Fruit fly (Drosophila melanogaster): ENCODE data around the gene ND-42.

The ND-42 gene

dm6 chr3R:22023041-22023626 lies 4.4 kb upstream of the ND-42 start, which contains the start of the genes Mitofilin and mRpL35 (continued):
- peak; percentile 63 for TF ChIP-seq vnd (GFP tag; IDR thresholded peaks at IDR 0.05; ENCODE audit: partially characterized antibody)
- peak; percentile 50 for TF ChIP-seq dm (GFP tag; optimal IDR thresholded peaks at IDR 0.05)
- TF ChIP-seq CG1529 (GFP tag; optimal IDR thresholded peaks at IDR 0.05): no peak
- no peak for TF ChIP-seq Eip74EF (GFP tag; optimal IDR thresholded peaks at IDR 0.05)
- TF ChIP-seq zf30C (GFP tag; optimal IDR thresholded peaks at IDR 0.05): no peak
- TF ChIP-seq CG1647 (GFP tag; optimal IDR thresholded peaks at IDR 0.05): no peak
- TF ChIP-seq CG16813 (GFP tag; IDR thresholded peaks at IDR 0.05; ENCODE audit: partially characterized antibody): peak; percentile 78
- peak; percentile 16 for TF ChIP-seq zen (tag; optimal IDR thresholded peaks at IDR 0.05)
- TF ChIP-seq insv (GFP tag; optimal IDR thresholded peaks at IDR 0.05): peak in 1 of 2 experiments; percentile 25
- TF ChIP-seq Max (GFP tag; optimal IDR thresholded peaks at IDR 0.05): peak; percentile 42
- TF ChIP-seq CG12744 (GFP tag; optimal IDR thresholded peaks at IDR 0.05): no peak
- TF ChIP-seq Atf-2 (GFP tag; optimal IDR thresholded peaks at IDR 0.05): peak; percentile 50
- TF ChIP-seq slbo (GFP tag; IDR thresholded peaks at IDR 0.05): peak; percentile 54
- TF ChIP-seq sr (GFP tag; IDR thresholded peaks at IDR 0.05): peak; percentile 34; the same call in 1 of the 3 replicates
- no peak for TF ChIP-seq CG17912 (GFP tag; optimal IDR thresholded peaks at IDR 0.05)
- peak; percentile 55 for TF ChIP-seq phol (tag; optimal IDR thresholded peaks at IDR 0.05)
- peak; percentile 58 for TF ChIP-seq mam (GFP tag; optimal IDR thresholded peaks at IDR 0.05)
- TF ChIP-seq CG31388 (GFP tag; optimal IDR thresholded peaks at IDR 0.05): no peak
- no peak for TF ChIP-seq ab (GFP tag; optimal IDR thresholded peaks at IDR 0.05)
- TF ChIP-seq CG2120 (GFP tag; optimal IDR thresholded peaks at IDR 0.05): peak; percentile 69
- TF ChIP-seq crc (GFP tag; optimal IDR thresholded peaks at IDR 0.05): no peak
- no peak for TF ChIP-seq CG7928 (GFP tag; optimal IDR thresholded peaks at IDR 0.05)
- TF ChIP-seq CG8089 (GFP tag; optimal IDR thresholded peaks at IDR 0.05): peak; percentile 7
- peak; percentile 66 for TF ChIP-seq Dll (GFP tag; IDR thresholded peaks at IDR 0.05; ENCODE audit: partially characterized antibody)
- TF ChIP-seq CG11696 (GFP tag; IDR thresholded peaks at IDR 0.05): no peak
- no peak for TF ChIP-seq CG14014 (GFP tag; IDR thresholded peaks at IDR 0.05)
- no peak for TF ChIP-seq ssp (GFP tag; IDR thresholded peaks at IDR 0.05)
- peak; percentile 54 for TF ChIP-seq pho (GFP tag; optimal IDR thresholded peaks at IDR 0.05)
- TF ChIP-seq CG16863 (GFP tag; optimal IDR thresholded peaks at IDR 0.05): no peak
- TF ChIP-seq CG11247 (GFP tag; IDR thresholded peaks at IDR 0.05): no peak
- TF ChIP-seq nerfin-2 (GFP tag; IDR thresholded peaks at IDR 0.05; ENCODE audit: partially characterized antibody): no peak
- no peak for TF ChIP-seq CG3726 (GFP tag; IDR thresholded peaks at IDR 0.05)
- TF ChIP-seq CG16815 (GFP tag; optimal IDR thresholded peaks at IDR 0.05): peak; percentile 8
- peak; percentile 94 for TF ChIP-seq Vsx1 (GFP tag; optimal IDR thresholded peaks at IDR 0.05)
- peak; percentile 63 for TF ChIP-seq CG30403 (GFP tag; optimal IDR thresholded peaks at IDR 0.05)
- TF ChIP-seq Lhr (GFP tag; optimal IDR thresholded peaks at IDR 0.05): peak; percentile 30
- no peak for TF ChIP-seq HLH3B (GFP tag; IDR thresholded peaks at IDR 0.05)
- TF ChIP-seq Asciz (GFP tag; optimal IDR thresholded peaks at IDR 0.05): no peak
- TF ChIP-seq Nf-YC (tag; optimal IDR thresholded peaks at IDR 0.05): peak; percentile 48
- TF ChIP-seq CG14667 (GFP tag; IDR thresholded peaks at IDR 0.05): no peak
- peak; percentile 41 for TF ChIP-seq stwl (tag; optimal IDR thresholded peaks at IDR 0.05)
- peak; percentile 27; the same call in 1 of the 2 replicates for TF ChIP-seq H2.0 (GFP tag; IDR thresholded peaks at IDR 0.05)
- TF ChIP-seq CG1233 (GFP tag; optimal IDR thresholded peaks at IDR 0.05): peak; percentile 24
- TF ChIP-seq CG2712 (tag; optimal IDR thresholded peaks at IDR 0.05): peak; percentile 32
- TF ChIP-seq al (GFP tag; IDR thresholded peaks at IDR 0.05): 0 out of 2 replicates have a peak, but pooled peaks have one; percentile 37
- TF ChIP-seq jing (GFP tag; optimal IDR thresholded peaks at IDR 0.05): no peak
- TF ChIP-seq ci (GFP tag; IDR thresholded peaks at IDR 0.05): no peak
- peak; percentile 63 for TF ChIP-seq YL-1 (GFP tag; optimal IDR thresholded peaks at IDR 0.05)
- peak; percentile 41 for TF ChIP-seq grau (tag; optimal IDR thresholded peaks at IDR 0.05)
- TF ChIP-seq sens (GFP tag): peak; percentile 87

All from whole organism, embryonic.